Worm (Caenorhabditis elegans): ENCODE data around the gene Y43F8B.7.

DNA sequence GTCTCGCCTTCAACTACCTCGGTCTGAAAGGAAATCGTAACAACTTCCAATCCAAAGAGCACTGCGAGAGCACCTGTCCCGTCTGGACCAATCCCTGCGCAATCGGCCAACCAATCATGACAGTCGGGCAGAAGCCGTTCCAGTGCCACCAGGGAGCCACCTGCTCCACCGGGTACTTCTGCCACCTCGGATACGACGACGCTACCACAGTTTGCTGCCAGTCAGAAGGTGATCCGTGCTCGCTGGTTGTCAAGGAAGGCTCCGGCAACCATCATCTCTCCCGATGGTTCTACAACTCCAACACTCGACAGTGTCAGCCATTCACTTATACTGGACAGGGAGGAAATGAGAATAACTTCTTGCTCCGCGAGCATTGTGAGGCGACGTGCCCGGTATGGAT is 18.5 kb downstream of the Y43F8B.7 start:
- no peak for TF ChIP-seq skn-1 (tag; optimal IDR thresholded peaks at IDR 0.05)
- TF ChIP-seq elt-3 (tag; optimal IDR thresholded peaks at IDR 0.05): no peak

Data from whole organism, L2 larva.